Worm (Caenorhabditis elegans) whole organism, L2 larva: ENCODE results near the gene glb-13.

Experiments
- ama-1 ChIP-seq: fragments of 150-350 bp; optimal IDR thresholded peaks from 2 replicates; lab custom pipeline; 2018; ENCODE audit warnings: inconsistent platforms
- nhr-77 ChIP-seq: fragments of 150-350 bp; optimal IDR thresholded peaks from 2 replicates; lab custom pipeline; 2014; ENCODE audit warnings: missing biosample characterization, missing genetic modification characterization

DNA sequence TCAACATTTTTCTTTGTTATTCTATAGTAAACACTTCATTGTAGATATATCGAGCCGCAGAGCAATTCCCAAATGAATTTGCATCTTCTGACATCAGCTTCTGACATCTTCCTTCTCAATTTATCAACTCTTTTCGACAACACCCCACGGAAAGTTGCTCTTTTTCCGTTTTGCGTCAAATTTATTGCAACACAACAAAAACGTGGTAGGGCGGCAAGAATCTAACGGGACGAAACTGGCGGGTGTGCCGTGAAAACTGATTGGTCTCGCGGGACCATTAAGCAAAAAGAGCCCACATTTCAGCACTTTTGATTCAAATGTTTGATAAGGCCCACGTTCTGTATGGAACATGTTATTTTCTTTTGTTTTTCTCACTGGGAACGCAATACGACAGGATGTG is 26.5 kb upstream of the glb-13 start:
- TF ChIP-seq ama-1 (lab: Kevin White, UChicago) (no peak), nhr-77 (no peak)
